Worm (Caenorhabditis elegans) whole organism, L4 larva: Measurements from ENCODE around the gene F54F7.6.

ENCODE experiments used
- Y5F2A.4 ChIP-seq: fragments of 200-800 bp; sonication (Bioruptor generic); optimal IDR thresholded peaks from 2 replicates; lab custom pipeline; 2018; ENCODE audit warnings: mild to moderate bottlenecking, missing genetic modification characterization, missing compliant biosample characterization
- arid-1 ChIP-seq: fragments of 200-800 bp; sonication (Bioruptor generic); conservative IDR thresholded peaks from 2 replicates; pipeline ENCODE4 v1.3.6; 2022; ENCODE audit warnings: missing genetic modification reagents, missing genetic modification characterization, missing compliant biosample characterization
- hlh-11 ChIP-seq: fragments of 200-800 bp; sonication (Bioruptor generic); optimal IDR thresholded peaks from 2 replicates; lab custom pipeline; 2018; ENCODE audit warnings: mild to moderate bottlenecking, missing genetic modification characterization, missing compliant biosample characterization
- lsy-2 ChIP-seq, 2 experiments: fragments of 150-350 bp in 1 of 2; sonication (generic microtip) in 1 of 2; optimal IDR thresholded peaks; 2 replicates each; lab custom pipeline; 2014 to 2017; ENCODE audit warnings: missing biosample characterization in 2 of 2, missing genetic modification characterization in 2 of 2
- nhr-11 ChIP-seq: fragments of 150-350 bp; optimal IDR thresholded peaks from 2 replicates; lab custom pipeline; 2014; ENCODE audit warnings: missing biosample characterization, missing genetic modification characterization
- nhr-111 ChIP-seq: fragments of 200-800 bp; sonication (Bioruptor generic); optimal IDR thresholded peaks from 2 replicates; lab custom pipeline; 2018; ENCODE audit warnings: mild to moderate bottlenecking, missing genetic modification characterization, missing compliant biosample characterization
- nhr-48 ChIP-seq: sonication (generic microtip); optimal IDR thresholded peaks from 2 replicates; lab custom pipeline; 2016; ENCODE audit warnings: mild to moderate bottlenecking, missing genetic modification characterization, missing compliant biosample characterization
- rbr-2 ChIP-seq: sonication (generic microtip); optimal IDR thresholded peaks from 2 replicates; lab custom pipeline; 2016; ENCODE audit warnings: missing genotype, missing genetic modification characterization, missing compliant biosample characterization
- snpc-4 ChIP-seq: fragments of 150-350 bp; optimal IDR thresholded peaks from 2 replicates; lab custom pipeline; 2014; ENCODE audit warnings: missing biosample characterization, missing genetic modification characterization
- unc-62 ChIP-seq, 3 experiments: fragments of 150-350 bp in 1 of 3; sonication (generic microtip); optimal IDR thresholded peaks in 2 of 3; peaks in 1 of 3; 1 replicate in 1 of 3; 2 replicates in 2 of 3; lab custom pipeline; 2014 to 2017; ENCODE audit warnings: missing biosample characterization in 3 of 3, missing genetic modification characterization in 3 of 3, missing genetic modification reagents in 3 of 3, missing genotype in 1 of 3
- zag-1 ChIP-seq: fragments of 150-350 bp; optimal IDR thresholded peaks from 2 replicates; lab custom pipeline; 2014; ENCODE audit warnings: missing biosample characterization, missing genetic modification characterization

- TF ChIP-seq nhr-111 (GFP tag; lab: Kevin White, UChicago) (no peak), zag-1 (tag; lab: Kevin White, UChicago) (no peak), snpc-4 (tag; lab: Kevin White, UChicago) (no peak), hlh-11 (tag; lab: Kevin White, UChicago) (no peak), unc-62 (GFP tag; optimal IDR thresholded peaks at IDR 0.05 in 1 of 2; lab: Kevin White, UChicago) (no peak), unc-62 (tag; optimal IDR thresholded peaks at IDR 0.05; lab: Kevin White, UChicago) (no peak), nhr-48 (no peak), nhr-11 (tag; lab: Kevin White, UChicago) (no peak), arid-1 (GFP tag; lab: Robert Waterston, UW) (no peak), lsy-2 (tag; optimal IDR thresholded peaks at IDR 0.05; lab: Kevin White, UChicago) (no peak), Y5F2A.4 (GFP tag; lab: Kevin White, UChicago) (no peak), rbr-2 (tag; lab: Kevin White, UChicago) (no peak)
Observed at ce11 chrX:11908226-11908625, 43.0 kb downstream of the F54F7.6 start.
